Fruit fly (Drosophila melanogaster) whole organism, embryonic: ENCODE results near the gene DNAlig4.

Experiments used
- Aef1 ChIP-seq: fragments of 200-800 bp; sonication (Bioruptor generic); IDR thresholded peaks from 3 replicates; pipeline ENCODE4 v1.3.6; 2022; ENCODE audit warnings: missing biosample characterization, missing genetic modification characterization
- Atf6 ChIP-seq: fragments of 200-800 bp; sonication (Bioruptor generic); IDR thresholded peaks from 2 replicates; pipeline ENCODE4 v1.3.6; 2022; ENCODE audit warnings: missing biosample characterization, missing genetic modification characterization
- Bgb ChIP-seq: fragments of 200-800 bp; sonication (Bioruptor generic); IDR thresholded peaks from 2 replicates; pipeline ENCODE4 v1.3.6; 2022; ENCODE audit warnings: missing biosample characterization, missing genetic modification characterization; ENCODE audit not compliant: partially characterized antibody
- CG10321 ChIP-seq: fragments of 200-800 bp; sonication (Bioruptor generic); IDR thresholded peaks from 2 replicates; pipeline ENCODE4 v1.3.6; 2022; ENCODE audit warnings: missing biosample characterization, missing genetic modification characterization
- CG11247 ChIP-seq: fragments of 200-800 bp; sonication (Bioruptor generic); IDR thresholded peaks from 2 replicates; pipeline ENCODE4 v1.3.6; 2022; ENCODE audit warnings: missing biosample characterization, missing genetic modification characterization
- CG11723 ChIP-seq: fragments of 200-800 bp; sonication (Bioruptor generic); optimal IDR thresholded peaks from 2 replicates; lab custom pipeline; 2017; ENCODE audit warnings: missing biosample characterization, mild to moderate bottlenecking, missing genetic modification characterization
- CG13424 ChIP-seq: fragments of 200-800 bp; sonication (Bioruptor generic); optimal IDR thresholded peaks from 2 replicates; lab custom pipeline; 2019; ENCODE audit warnings: missing biosample characterization, mild to moderate bottlenecking, missing genetic modification characterization, moderate library complexity
- CG1647 ChIP-seq: fragments of 200-800 bp; sonication (Bioruptor generic); optimal IDR thresholded peaks from 3 replicates; lab custom pipeline; 2016; ENCODE audit warnings: missing biosample characterization, missing genetic modification characterization
- CG2202 ChIP-seq: fragments of 200-800 bp; sonication (Bioruptor generic); optimal IDR thresholded peaks from 2 replicates; lab custom pipeline; 2018; ENCODE audit warnings: missing biosample characterization, mild to moderate bottlenecking, missing genetic modification characterization
- CG2678 ChIP-seq: fragments of 200-800 bp; sonication (Bioruptor generic); optimal IDR thresholded peaks from 3 replicates; lab custom pipeline; 2019; ENCODE audit warnings: missing biosample characterization, mild to moderate bottlenecking, missing genetic modification characterization, moderate library complexity
- CG30020 ChIP-seq: fragments of 200-800 bp; optimal IDR thresholded peaks from 2 replicates; lab custom pipeline; 2019; ENCODE audit warnings: missing biosample characterization, mild to moderate bottlenecking, missing genetic modification characterization, moderate library complexity
- CG32772 ChIP-seq: fragments of 200-800 bp; sonication (Bioruptor generic); IDR thresholded peaks from 2 replicates; pipeline ENCODE4 v1.3.6; 2022; ENCODE audit warnings: missing biosample characterization, missing genetic modification characterization
- CG3838 ChIP-seq: fragments of 200-800 bp; sonication (Bioruptor generic); optimal IDR thresholded peaks from 3 replicates; lab custom pipeline; 2016; ENCODE audit warnings: missing biosample characterization, missing genetic modification characterization
- CG3995 ChIP-seq: fragments of 200-800 bp; sonication (Bioruptor generic); optimal IDR thresholded peaks from 3 replicates; lab custom pipeline; 2016; ENCODE audit warnings: missing biosample characterization, missing genetic modification characterization
- CG7745 ChIP-seq: fragments of 200-800 bp; sonication (Bioruptor generic); optimal IDR thresholded peaks from 2 replicates; lab custom pipeline; 2018; ENCODE audit warnings: missing biosample characterization, mild to moderate bottlenecking, missing genetic modification characterization, moderate library complexity
- CG8388 ChIP-seq: fragments of 200-800 bp; sonication (Bioruptor generic); optimal IDR thresholded peaks from 2 replicates; lab custom pipeline; 2019; ENCODE audit warnings: missing biosample characterization, mild to moderate bottlenecking, missing genetic modification characterization, moderate library complexity
- CG8765 ChIP-seq: fragments of 200-800 bp; sonication (Bioruptor generic); IDR thresholded peaks from 2 replicates; pipeline ENCODE4 v1.3.6; 2022; ENCODE audit warnings: missing biosample characterization, missing genetic modification characterization
- CHES-1-like ChIP-seq: fragments of 200-800 bp; sonication (Bioruptor generic); optimal IDR thresholded peaks from 2 replicates; lab custom pipeline; 2016; ENCODE audit warnings: missing biosample characterization, missing genetic modification characterization
- Elba2 ChIP-seq: fragments of 200-800 bp; sonication (Bioruptor generic); optimal IDR thresholded peaks from 3 replicates; lab custom pipeline; 2016; ENCODE audit warnings: missing biosample characterization, missing genetic modification characterization
- Gsc ChIP-seq: fragments of 200-800 bp; sonication (Bioruptor generic); IDR thresholded peaks from 2 replicates; pipeline ENCODE4 v1.3.6; 2022; ENCODE audit warnings: missing biosample characterization, missing genetic modification characterization
- Hmr ChIP-seq: fragments of 200-800 bp; sonication (Bioruptor generic); optimal IDR thresholded peaks from 3 replicates; lab custom pipeline; 2017; ENCODE audit warnings: mild to moderate bottlenecking, missing biosample characterization, missing genetic modification reagents, missing genetic modification characterization
- Hr39 ChIP-seq: fragments of >200 bp; optimal IDR thresholded peaks from 2 replicates; lab custom pipeline; 2017
- Hsf ChIP-seq: fragments of 200-800 bp; sonication (Bioruptor generic); optimal IDR thresholded peaks from 3 replicates; lab custom pipeline; 2016; ENCODE audit warnings: missing biosample characterization, missing genetic modification characterization
- Lim3 ChIP-seq: fragments of 200-800 bp; sonication (Bioruptor generic); IDR thresholded peaks from 2 replicates; pipeline ENCODE4 v1.3.6; 2022; ENCODE audit warnings: missing biosample characterization, missing genetic modification characterization
- NC2α ChIP-seq: fragments of 200-800 bp; sonication (Bioruptor generic); optimal IDR thresholded peaks from 2 replicates; lab custom pipeline; 2016; ENCODE audit warnings: missing biosample characterization, missing genetic modification characterization
- NC2β ChIP-seq: fragments of 200-800 bp; sonication (Bioruptor generic); optimal IDR thresholded peaks from 2 replicates; lab custom pipeline; 2016; ENCODE audit warnings: missing biosample characterization, missing genetic modification characterization
- NK7.1 ChIP-seq: fragments of 200-800 bp; sonication (Bioruptor generic); optimal IDR thresholded peaks from 3 replicates; lab custom pipeline; 2016; ENCODE audit warnings: missing biosample characterization, missing genetic modification characterization
- NfI ChIP-seq: fragments of 200-800 bp; sonication (Bioruptor generic); optimal IDR thresholded peaks from 3 replicates; lab custom pipeline; 2018; ENCODE audit warnings: missing biosample characterization, mild to moderate bottlenecking, missing genetic modification characterization, moderate library complexity
- PHDP ChIP-seq: fragments of 200-800 bp; sonication (Bioruptor generic); optimal IDR thresholded peaks from 3 replicates; lab custom pipeline; 2018; ENCODE audit warnings: missing biosample characterization, mild to moderate bottlenecking, missing genetic modification characterization, moderate library complexity
- Rfx ChIP-seq: fragments of 200-800 bp; sonication (Bioruptor generic); IDR thresholded peaks from 2 replicates; pipeline ENCODE4 v1.3.6; 2022; ENCODE audit warnings: missing biosample characterization, missing genetic modification characterization
- Six4 ChIP-seq: fragments of 200-800 bp; sonication (Bioruptor generic); optimal IDR thresholded peaks from 2 replicates; lab custom pipeline; 2016; ENCODE audit warnings: missing biosample characterization, missing genetic modification characterization
- Sry-β ChIP-seq: fragments of 200-800 bp; sonication (Bioruptor generic); optimal IDR thresholded peaks from 2 replicates; lab custom pipeline; 2018; ENCODE audit warnings: missing biosample characterization, mild to moderate bottlenecking, missing genetic modification characterization, moderate library complexity
- Usf ChIP-seq: fragments of 200-800 bp; sonication (Bioruptor generic); optimal IDR thresholded peaks from 2 replicates; lab custom pipeline; 2017; ENCODE audit warnings: missing genotype, missing biosample characterization, missing genetic modification characterization
- ac ChIP-seq: fragments of 200-800 bp; sonication (Bioruptor generic); optimal IDR thresholded peaks from 3 replicates; lab custom pipeline; 2017; ENCODE audit warnings: missing biosample characterization, mild to moderate bottlenecking, missing genetic modification characterization
- ap ChIP-seq: fragments of 200-800 bp; sonication (Bioruptor generic); IDR thresholded peaks from 2 replicates; pipeline ENCODE4 v1.3.6; 2022; ENCODE audit warnings: missing biosample characterization, missing genetic modification characterization
- cas ChIP-seq: fragments of 200-800 bp; sonication (Bioruptor generic); IDR thresholded peaks from 2 replicates; pipeline ENCODE4 v1.3.6; 2022; ENCODE audit warnings: missing biosample characterization, missing genetic modification characterization
- ci ChIP-seq: fragments of 200-800 bp; sonication (Bioruptor generic); IDR thresholded peaks from 3 replicates; pipeline ENCODE4 v1.3.6; 2022; ENCODE audit warnings: missing biosample characterization, missing genetic modification characterization
- dan ChIP-seq: fragments of 200-800 bp; sonication (Bioruptor generic); IDR thresholded peaks from 2 replicates; pipeline ENCODE4 v1.3.6; 2022; ENCODE audit warnings: missing biosample characterization, missing genetic modification characterization
- dpn ChIP-seq, 2 experiments: fragments of 200-800 bp; sonication (Bioruptor generic); optimal IDR thresholded peaks; 3 replicates each; lab custom pipeline; 2016; ENCODE audit warnings: missing biosample characterization in 2 of 2, missing genetic modification characterization in 2 of 2
- en ChIP-seq: fragments of 200-800 bp; sonication (Bioruptor generic); optimal IDR thresholded peaks from 2 replicates; lab custom pipeline; 2016; ENCODE audit warnings: missing biosample characterization, missing genetic modification characterization
- gro ChIP-seq: fragments of 200-800 bp; sonication (Bioruptor generic); optimal IDR thresholded peaks from 2 replicates; lab custom pipeline; 2016; ENCODE audit warnings: missing biosample characterization, missing genetic modification characterization
- kah ChIP-seq: fragments of 200-800 bp; sonication (Bioruptor generic); optimal IDR thresholded peaks from 2 replicates; lab custom pipeline; 2018; ENCODE audit warnings: missing biosample characterization, mild to moderate bottlenecking, missing genetic modification characterization
- knrl ChIP-seq: fragments of 200-800 bp; sonication (Bioruptor generic); IDR thresholded peaks from 3 replicates; pipeline ENCODE4 v1.3.6; 2022; ENCODE audit warnings: missing biosample characterization, missing genetic modification characterization; ENCODE audit not compliant: partially characterized antibody
- lola ChIP-seq, 3 experiments: fragments of >200 bp in 2 of 3; fragments of 200-800 bp in 1 of 3; sonication (Bioruptor generic) in 1 of 3; optimal IDR thresholded peaks; 2 replicates each; lab custom pipeline; 2017 to 2019; ENCODE audit warnings: missing biosample characterization in 3 of 3, missing genetic modification characterization in 3 of 3, mild to moderate bottlenecking in 1 of 3, moderate library complexity in 1 of 3
- pnt ChIP-seq: fragments of 200-800 bp; sonication (Bioruptor generic); optimal IDR thresholded peaks from 3 replicates; lab custom pipeline; 2016; ENCODE audit warnings: missing biosample characterization, missing genetic modification characterization
- sisA ChIP-seq: fragments of 200-800 bp; sonication (Bioruptor generic); IDR thresholded peaks from 2 replicates; pipeline ENCODE4 v1.3.6; 2022; ENCODE audit warnings: missing biosample characterization, missing genetic modification characterization
- slou ChIP-seq: fragments of 200-800 bp; sonication (Bioruptor generic); optimal IDR thresholded peaks from 3 replicates; lab custom pipeline; 2016; ENCODE audit warnings: missing biosample characterization, missing genetic modification characterization
- tio ChIP-seq: fragments of 200-800 bp; sonication (Bioruptor generic); optimal IDR thresholded peaks from 2 replicates; lab custom pipeline; 2017; ENCODE audit warnings: missing biosample characterization, missing genetic modification characterization, inconsistent platforms
- unpg ChIP-seq: fragments of 200-800 bp; sonication (Bioruptor generic); optimal IDR thresholded peaks from 3 replicates; lab custom pipeline; 2018; ENCODE audit warnings: missing biosample characterization, mild to moderate bottlenecking, missing genetic modification characterization, moderate library complexity
- vnd ChIP-seq: fragments of 200-800 bp; sonication (Bioruptor generic); IDR thresholded peaks from 3 replicates; pipeline ENCODE4 v1.3.6; 2022; ENCODE audit warnings: missing biosample characterization, missing genetic modification characterization; ENCODE audit not compliant: partially characterized antibody

DNAlig4 gene

DNA sequence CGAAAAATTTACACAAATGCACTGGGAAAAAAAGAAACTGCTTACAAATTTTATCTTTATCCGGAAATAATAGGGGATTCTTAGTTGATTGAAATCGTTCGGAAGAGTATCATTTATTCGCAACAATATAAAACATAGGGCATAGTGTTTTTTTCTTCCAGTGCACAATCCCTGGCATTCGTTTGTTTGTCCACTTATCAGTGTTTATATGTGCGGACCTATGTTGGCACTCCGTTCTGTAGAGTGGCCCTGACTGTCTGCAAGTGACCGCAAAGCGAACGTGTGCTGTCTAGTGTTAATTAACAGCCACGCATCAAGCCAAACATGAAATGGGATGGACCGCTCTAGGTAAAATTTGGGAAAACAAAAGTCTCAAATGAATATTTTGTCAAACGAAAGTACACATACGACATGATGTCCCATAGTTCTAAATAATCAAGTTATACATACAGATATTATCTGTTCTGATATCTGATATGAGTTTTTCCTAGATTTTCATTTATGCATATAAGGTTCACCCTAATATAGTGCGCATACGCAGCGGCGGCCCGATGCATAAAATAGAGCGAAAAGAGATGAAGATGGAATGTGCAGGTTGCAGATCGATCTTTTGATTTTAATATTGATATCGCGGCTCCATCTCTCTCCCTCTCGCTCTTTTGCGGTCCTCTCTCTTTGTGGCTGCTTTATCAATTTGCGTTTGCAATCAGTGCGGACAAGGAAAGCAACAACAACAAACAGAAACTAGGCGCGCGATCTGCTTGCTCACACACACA is 26.3 kb downstream of the DNAlig4 start (continued):
- TF ChIP-seq CG7745 (no peak), vnd (GFP tag; lab: Robert Waterston, UW) (no peak), Rfx (peak; percentile 96), unpg (peak; percentile 91), tio (GFP tag; lab: Kevin White, UChicago) (peak; percentile 95), slou (GFP tag; lab: Kevin White, UChicago) (peak; percentile 67), CG11247 (peak; percentile 89), CG32772 (GFP tag; lab: Robert Waterston, UW) (peak; percentile 89), CG13424 (tag; lab: Kevin White, UChicago) (peak; percentile 93), Hsf (GFP tag; lab: Kevin White, UChicago) (peak; percentile 95), sisA (peak; percentile 92), Atf6 (GFP tag; lab: Robert Waterston, UW) (peak; percentile 94), lola (GFP tag; optimal IDR thresholded peaks at IDR 0.05; lab: Kevin White, UChicago) (peak in 1 of 3 experiments; percentile 79), Lim3 (GFP tag; lab: Robert Waterston, UW) (peak; percentile 77; the same call in 1 of the 2 replicates), en (GFP tag; lab: Kevin White, UChicago) (peak; percentile 95), Elba2 (GFP tag; lab: Kevin White, UChicago) (peak; percentile 33), CHES-1-like (GFP tag; lab: Kevin White, UChicago) (peak; percentile 96), dan (GFP tag; lab: Robert Waterston, UW) (peak; percentile 69), CG10321 (GFP tag; lab: Robert Waterston, UW) (peak; percentile 75), Hr39 (lab: Kevin White, UChicago) (no peak), CG8388 (peak; percentile 86), ap (GFP tag; lab: Robert Waterston, UW) (peak; percentile 90), CG8765 (GFP tag; lab: Robert Waterston, UW) (peak; percentile 84), CG11723 (GFP tag; lab: Kevin White, UChicago) (peak; percentile 86), ac (GFP tag; lab: Kevin White, UChicago) (peak; percentile 47), Hmr (GFP tag; lab: Kevin White, UChicago) (peak; percentile 95), Bgb (GFP tag; lab: Robert Waterston, UW) (no peak), CG3838 (GFP tag; lab: Kevin White, UChicago) (peak; percentile 89), cas (GFP tag; lab: Robert Waterston, UW) (peak; percentile 87), CG30020 (tag; lab: Kevin White, UChicago) (peak; percentile 56), gro (GFP tag; lab: Kevin White, UChicago) (peak; percentile 94), Aef1 (GFP tag; lab: Robert Waterston, UW) (peak; percentile 91), Gsc (GFP tag; lab: Robert Waterston, UW) (peak; percentile 76), ci (GFP tag; lab: Robert Waterston, UW) (peak; percentile 96), dpn (GFP tag; optimal IDR thresholded peaks at IDR 0.05; lab: Kevin White, UChicago) (peak; percentile 95 to 96), NfI (GFP tag; lab: Kevin White, UChicago) (peak; percentile 92), CG3995 (GFP tag; lab: Kevin White, UChicago) (peak; percentile 35), NC2β (peak; percentile 92), Usf (GFP tag; lab: Kevin White, UChicago) (peak; percentile 75), Sry-β (GFP tag; lab: Kevin White, UChicago) (peak; percentile 54), kah (GFP tag; lab: Kevin White, UChicago) (peak; percentile 39), CG1647 (GFP tag; lab: Kevin White, UChicago) (peak; percentile 94), knrl (no peak), CG2678 (peak; percentile 96), Six4 (GFP tag; lab: Kevin White, UChicago) (peak; percentile 88), pnt (GFP tag; lab: Kevin White, UChicago) (peak; percentile 96), NK7.1 (GFP tag; lab: Kevin White, UChicago) (peak; percentile 79), NC2α (GFP tag; lab: Kevin White, UChicago) (peak; percentile 72), PHDP (tag; lab: Kevin White, UChicago) (peak; percentile 92), CG2202 (tag; lab: Kevin White, UChicago) (peak; percentile 81)
